Worm (Caenorhabditis elegans) whole organism, late embryonic: ENCODE measurements around the gene F19H6.6.

Experiments
- F13H6.1 ChIP-seq: sonication (generic microtip); optimal IDR thresholded peaks from 2 replicates; lab custom pipeline; 2016; ENCODE audit warnings: missing genetic modification characterization, missing compliant biosample characterization
- K02D7.2 ChIP-seq: sonication (generic microtip); optimal IDR thresholded peaks from 2 replicates; lab custom pipeline; 2017; ENCODE audit warnings: mild to moderate bottlenecking, missing genetic modification characterization, missing compliant biosample characterization
- T23F11.4 ChIP-seq: fragments of 200-800 bp; sonication (Bioruptor generic); optimal IDR thresholded peaks from 2 replicates; lab custom pipeline; 2018; ENCODE audit warnings: mild to moderate bottlenecking, missing genetic modification characterization, missing compliant biosample characterization
- ahr-1 ChIP-seq: sonication (generic microtip); optimal IDR thresholded peaks from 2 replicates; lab custom pipeline; 2016; ENCODE audit warnings: missing genetic modification characterization, missing compliant biosample characterization
- ceh-14 ChIP-seq: sonication (generic microtip); optimal IDR thresholded peaks from 2 replicates; lab custom pipeline; 2016; ENCODE audit warnings: missing genotype, missing genetic modification characterization, missing compliant biosample characterization
- ceh-18 ChIP-seq: sonication (generic microtip); optimal IDR thresholded peaks from 2 replicates; lab custom pipeline; 2016; ENCODE audit warnings: missing genetic modification characterization, missing compliant biosample characterization
- ceh-22 ChIP-seq: sonication (generic microtip); optimal IDR thresholded peaks from 2 replicates; lab custom pipeline; 2017; ENCODE audit warnings: missing biosample characterization, missing genetic modification characterization
- ceh-31 ChIP-seq: sonication (generic microtip); optimal IDR thresholded peaks from 2 replicates; lab custom pipeline; 2016; ENCODE audit warnings: missing genetic modification characterization, missing compliant biosample characterization
- ceh-34 ChIP-seq: sonication (generic microtip); optimal IDR thresholded peaks from 2 replicates; lab custom pipeline; 2016; ENCODE audit warnings: mild to moderate bottlenecking, missing genetic modification characterization, missing compliant biosample characterization
- ceh-9 ChIP-seq: sonication (generic microtip); optimal IDR thresholded peaks from 2 replicates; lab custom pipeline; 2016; ENCODE audit warnings: mild to moderate bottlenecking, missing genetic modification characterization, inconsistent platforms, missing compliant biosample characterization
- dve-1 ChIP-seq: sonication (generic microtip); optimal IDR thresholded peaks from 2 replicates; lab custom pipeline; 2017; ENCODE audit warnings: antibody characterized with exemption, mild to moderate bottlenecking, missing genetic modification characterization, missing compliant biosample characterization
- elt-2 ChIP-seq: sonication (generic microtip); optimal IDR thresholded peaks from 2 replicates; lab custom pipeline; 2016; ENCODE audit warnings: missing genetic modification reagents, missing genetic modification characterization, missing compliant biosample characterization
- elt-4 ChIP-seq: sonication (generic microtip); optimal IDR thresholded peaks from 2 replicates; lab custom pipeline; 2016; ENCODE audit warnings: missing genetic modification characterization, missing compliant biosample characterization
- ets-4 ChIP-seq: sonication (generic microtip); optimal IDR thresholded peaks from 2 replicates; lab custom pipeline; 2016; ENCODE audit warnings: missing genetic modification characterization, missing compliant biosample characterization
- eyg-1 ChIP-seq: sonication (generic microtip); optimal IDR thresholded peaks from 2 replicates; lab custom pipeline; 2016; ENCODE audit warnings: missing genotype, missing genetic modification characterization, missing compliant biosample characterization
- fkh-10 ChIP-seq: fragments of 150-350 bp; optimal IDR thresholded peaks from 2 replicates; lab custom pipeline; 2014; ENCODE audit warnings: missing biosample characterization, missing genetic modification reagents, missing genetic modification characterization
- hlh-13 ChIP-seq: fragments of 200-800 bp; sonication (Bioruptor generic); optimal IDR thresholded peaks from 2 replicates; lab custom pipeline; 2018; ENCODE audit warnings: mild to moderate bottlenecking, missing genetic modification characterization, missing compliant biosample characterization
- hlh-15 ChIP-seq: sonication (generic microtip); optimal IDR thresholded peaks from 2 replicates; lab custom pipeline; 2016; ENCODE audit warnings: missing genetic modification characterization, missing compliant biosample characterization
- hlh-6 ChIP-seq: sonication (generic microtip); optimal IDR thresholded peaks from 2 replicates; lab custom pipeline; 2016; ENCODE audit warnings: missing genotype, missing genetic modification characterization, missing compliant biosample characterization
- lim-6 ChIP-seq: sonication (generic microtip); optimal IDR thresholded peaks from 2 replicates; lab custom pipeline; 2016; ENCODE audit warnings: missing genetic modification characterization, missing compliant biosample characterization
- mec-3 ChIP-seq: sonication (generic microtip); optimal IDR thresholded peaks from 2 replicates; lab custom pipeline; 2016; ENCODE audit warnings: borderline replicate concordance, missing genetic modification characterization, missing compliant biosample characterization
- nfya-1 ChIP-seq: sonication (generic microtip); optimal IDR thresholded peaks from 2 replicates; lab custom pipeline; 2017; ENCODE audit warnings: missing genetic modification characterization, mild to moderate bottlenecking, missing compliant biosample characterization, antibody characterized with exemption, moderate library complexity
- nhr-232 ChIP-seq: sonication (generic microtip); optimal IDR thresholded peaks from 2 replicates; lab custom pipeline; 2016; ENCODE audit warnings: missing genetic modification characterization, missing compliant biosample characterization
- npax-4 ChIP-seq: sonication (generic microtip); optimal IDR thresholded peaks from 2 replicates; lab custom pipeline; 2016; ENCODE audit warnings: missing genetic modification characterization, missing compliant biosample characterization
- pag-3 ChIP-seq: sonication (generic microtip); optimal IDR thresholded peaks from 2 replicates; lab custom pipeline; 2016; ENCODE audit warnings: missing compliant biosample characterization, missing genetic modification characterization, borderline replicate concordance
- pat-9 ChIP-seq: fragments of 200-800 bp; sonication (Bioruptor generic); optimal IDR thresholded peaks from 2 replicates; lab custom pipeline; 2018; ENCODE audit warnings: mild to moderate bottlenecking, missing genetic modification characterization, moderate library complexity, missing compliant biosample characterization
- pros-1 ChIP-seq: fragments of 150-350 bp; optimal IDR thresholded peaks from 2 replicates; lab custom pipeline; 2014; ENCODE audit warnings: missing biosample characterization, missing genetic modification reagents, missing genetic modification characterization
- ref-2 ChIP-seq: sonication (generic microtip); optimal IDR thresholded peaks from 2 replicates; lab custom pipeline; 2016; ENCODE audit warnings: missing genetic modification characterization, missing compliant biosample characterization
- rnt-1 ChIP-seq: sonication (generic microtip); optimal IDR thresholded peaks from 2 replicates; lab custom pipeline; 2016; ENCODE audit warnings: missing genetic modification characterization, missing compliant biosample characterization
- sdc-2 ChIP-seq: sonication (generic microtip); optimal IDR thresholded peaks from 2 replicates; lab custom pipeline; 2016; ENCODE audit warnings: missing genotype, missing genetic modification characterization, missing compliant biosample characterization
- sox-4 ChIP-seq: sonication (generic microtip); optimal IDR thresholded peaks from 2 replicates; lab custom pipeline; 2017; ENCODE audit warnings: mild to moderate bottlenecking, missing genetic modification characterization, inconsistent platforms, missing compliant biosample characterization
- syd-9 ChIP-seq: sonication (generic microtip); optimal IDR thresholded peaks from 2 replicates; lab custom pipeline; 2016; ENCODE audit warnings: mild to moderate bottlenecking, missing genetic modification characterization, moderate library complexity, missing compliant biosample characterization
- tbx-2 ChIP-seq: sonication (generic microtip); optimal IDR thresholded peaks from 2 replicates; lab custom pipeline; 2016; ENCODE audit warnings: missing genetic modification characterization, missing compliant biosample characterization
- tbx-7 ChIP-seq: sonication (generic microtip); optimal IDR thresholded peaks from 2 replicates; lab custom pipeline; 2016; ENCODE audit warnings: missing genotype, missing genetic modification characterization, missing compliant biosample characterization
- unc-3 ChIP-seq, 2 experiments: fragments of 200-800 bp in 1 of 2; sonication (Bioruptor generic) in 1 of 2; sonication (generic microtip) in 1 of 2; conservative IDR thresholded peaks in 1 of 2; optimal IDR thresholded peaks in 1 of 2; 2 replicates each; pipeline versions ENCODE4 v1.3.6 to Lab custom; 2016 to 2022; ENCODE audit warnings: missing compliant biosample characterization in 2 of 2, missing genetic modification characterization in 2 of 2, missing genetic modification reagents in 1 of 2
- unc-86 ChIP-seq: sonication (generic microtip); optimal IDR thresholded peaks from 2 replicates; lab custom pipeline; 2016; ENCODE audit warnings: missing genetic modification characterization, missing compliant biosample characterization
- zip-5 ChIP-seq: sonication (generic microtip); optimal IDR thresholded peaks from 2 replicates; lab custom pipeline; 2016; ENCODE audit warnings: missing genetic modification characterization, missing compliant biosample characterization
- ztf-16 ChIP-seq: sonication (generic microtip); optimal IDR thresholded peaks from 2 replicates; lab custom pipeline; 2017; ENCODE audit warnings: missing genetic modification characterization, missing compliant biosample characterization

F19H6.6 gene

DNA sequence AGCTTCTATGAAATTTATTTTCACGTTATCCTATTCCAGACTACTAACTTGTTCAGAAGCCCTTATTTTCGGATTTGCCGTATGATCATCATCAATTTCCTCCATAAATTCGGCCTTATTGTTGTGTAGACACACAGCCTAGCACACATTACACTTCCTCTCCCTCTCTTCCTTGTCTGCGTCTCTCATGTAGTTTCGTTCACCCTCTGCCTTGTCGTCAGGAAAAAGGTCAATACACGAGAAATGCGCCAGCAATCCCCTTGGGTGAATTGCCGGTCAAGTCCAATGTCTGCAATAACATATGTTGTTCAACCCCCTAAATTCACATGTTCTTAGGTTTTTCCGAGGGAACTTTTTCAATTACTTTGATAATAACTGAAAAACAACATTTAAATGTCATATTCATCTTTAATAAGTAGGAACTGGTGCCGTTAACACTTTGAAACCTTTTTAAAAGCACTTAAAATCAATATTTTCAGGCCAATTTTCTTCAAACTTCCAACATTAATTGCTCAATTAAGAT lies 33.2 kb downstream of the F19H6.6 start, which contains the start of gene F17E5.2 (continued):
- TF ChIP-seq hlh-13 (no peak), F13H6.1 (tag; lab: Kevin White, UChicago) (peak; percentile 12), pros-1 (tag; lab: Kevin White, UChicago) (peak; percentile 78), fkh-10 (GFP tag; lab: Kevin White, UChicago) (no peak), unc-86 (no peak), sdc-2 (peak; percentile 83), T23F11.4 (no peak), ceh-14 (tag; lab: Kevin White, UChicago) (no peak), dve-1 (no peak), elt-4 (no peak), K02D7.2 (tag; lab: Kevin White, UChicago) (no peak), tbx-2 (peak; percentile 68), eyg-1 (tag; lab: Kevin White, UChicago) (no peak), hlh-15 (no peak), elt-2 (tag; lab: Kevin White, UChicago) (peak; percentile 10), ceh-34 (peak; percentile 77), ztf-16 (tag; lab: Kevin White, UChicago) (no peak), npax-4 (tag; lab: Kevin White, UChicago) (no peak), pat-9 (tag; lab: Kevin White, UChicago) (peak; percentile 18), lim-6 (tag; lab: Kevin White, UChicago) (no peak), ets-4 (tag; lab: Kevin White, UChicago) (no peak), ceh-22 (no peak), nfya-1 (peak; percentile 85), tbx-7 (tag; lab: Kevin White, UChicago) (no peak), ceh-9 (tag; lab: Kevin White, UChicago) (no peak), zip-5 (tag; lab: Kevin White, UChicago) (no peak), ceh-31 (tag; lab: Kevin White, UChicago) (peak; percentile 77), syd-9 (tag; lab: Kevin White, UChicago) (no peak), ahr-1 (no peak)

DNA sequence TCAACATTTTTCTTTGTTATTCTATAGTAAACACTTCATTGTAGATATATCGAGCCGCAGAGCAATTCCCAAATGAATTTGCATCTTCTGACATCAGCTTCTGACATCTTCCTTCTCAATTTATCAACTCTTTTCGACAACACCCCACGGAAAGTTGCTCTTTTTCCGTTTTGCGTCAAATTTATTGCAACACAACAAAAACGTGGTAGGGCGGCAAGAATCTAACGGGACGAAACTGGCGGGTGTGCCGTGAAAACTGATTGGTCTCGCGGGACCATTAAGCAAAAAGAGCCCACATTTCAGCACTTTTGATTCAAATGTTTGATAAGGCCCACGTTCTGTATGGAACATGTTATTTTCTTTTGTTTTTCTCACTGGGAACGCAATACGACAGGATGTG lies 44.1 kb downstream of the F19H6.6 start:
- no peak for TF ChIP-seq sox-4
- TF ChIP-seq unc-3 (GFP tag; conservative IDR thresholded peaks at IDR 0.05; lab: Robert Waterston, UW) = 0 out of 2 replicates have a peak, but pooled peaks have one; percentile 29
- peak; percentile 35 for TF ChIP-seq unc-3 (tag; optimal IDR thresholded peaks at IDR 0.05; lab: Kevin White, UChicago)

DNA sequence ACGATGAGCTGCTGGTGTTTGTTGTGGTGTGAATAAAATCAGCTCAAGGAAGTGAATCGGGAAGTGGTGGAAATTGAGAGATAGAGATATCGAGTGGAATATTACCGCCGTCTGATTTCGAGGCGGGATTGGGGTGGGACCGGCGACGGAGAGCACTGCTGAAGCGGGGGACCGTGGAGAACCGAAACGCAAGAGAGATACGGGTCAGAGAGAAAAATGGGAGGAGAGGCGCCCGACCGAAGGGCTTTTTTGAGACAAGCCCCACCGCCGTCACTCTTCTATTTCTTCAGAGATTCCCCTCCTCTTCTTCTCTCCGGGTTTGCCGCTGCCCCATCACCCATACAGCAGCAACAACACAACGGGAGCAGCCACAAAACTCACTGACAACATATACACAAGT lies 45.4 kb downstream of the F19H6.6 start:
- TF ChIP-seq hlh-6 (tag; lab: Kevin White, UChicago) = no peak
- TF ChIP-seq ceh-18 (tag; lab: Kevin White, UChicago) = peak; percentile 3
- TF ChIP-seq hlh-13 = no peak
- no peak for TF ChIP-seq ceh-34
- no peak for TF ChIP-seq pat-9 (tag; lab: Kevin White, UChicago)
- no peak for TF ChIP-seq elt-2 (tag; lab: Kevin White, UChicago)
- no peak for TF ChIP-seq mec-3
- no peak for TF ChIP-seq ref-2
- TF ChIP-seq nhr-232 (tag; lab: Kevin White, UChicago) = no peak
- TF ChIP-seq rnt-1 = peak; percentile 8
- no peak for TF ChIP-seq sdc-2

DNA sequence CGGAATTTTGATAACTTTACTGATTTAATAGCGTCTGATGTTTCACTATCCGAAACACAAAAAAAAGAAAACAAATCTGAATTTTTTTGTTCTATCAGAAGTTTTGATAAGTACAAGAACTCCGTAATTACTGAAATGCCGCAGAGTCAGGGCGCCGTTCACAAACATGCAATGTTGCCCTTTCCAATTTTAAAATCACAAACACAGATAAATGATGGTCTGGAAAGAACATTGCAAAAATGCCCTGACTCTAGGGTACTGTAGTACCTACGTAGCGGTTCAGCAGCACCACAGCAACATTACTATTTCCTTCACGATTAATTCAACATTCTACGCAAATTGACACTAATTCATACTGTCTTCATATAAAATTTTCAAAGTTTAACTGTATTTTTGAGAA lies 46.0 kb downstream of the F19H6.6 start:
- TF ChIP-seq ahr-1 = no peak
- no peak for TF ChIP-seq fkh-10 (GFP tag; lab: Kevin White, UChicago)
- TF ChIP-seq lim-6 (tag; lab: Kevin White, UChicago) = no peak
- no peak for TF ChIP-seq pag-3
- TF ChIP-seq nhr-232 (tag; lab: Kevin White, UChicago) = no peak
- TF ChIP-seq, all 69 proteins: peak for 0
